Worm (Caenorhabditis elegans) whole organism, midembryonic: Measurements from ENCODE around the gene dyrb-1.

Experiments used
- T22C8.4 ChIP-seq: fragments of 200-800 bp; sonication (Bioruptor generic); IDR thresholded peaks from 2 replicates; pipeline ENCODE4 v1.3.6; 2022; ENCODE audit warnings: missing genetic modification characterization, missing compliant biosample characterization
- cog-1 ChIP-seq: sonication (generic microtip); optimal IDR thresholded peaks from 2 replicates; lab custom pipeline; 2016; ENCODE audit warnings: missing genetic modification characterization, missing compliant biosample characterization
- flt-1 ChIP-seq: fragments of 200-800 bp; sonication (Bioruptor generic); IDR thresholded peaks from 2 replicates; pipeline ENCODE4 v1.3.6; 2022; ENCODE audit warnings: missing genetic modification characterization, missing compliant biosample characterization
- klf-2 ChIP-seq: fragments of 200-800 bp; sonication (Bioruptor generic); conservative IDR thresholded peaks from 2 replicates; pipeline ENCODE4 v1.3.6; 2022; ENCODE audit warnings: missing genetic modification reagents, missing genetic modification characterization, missing compliant biosample characterization
- med-1 ChIP-seq: sonication (generic microtip); optimal IDR thresholded peaks from 2 replicates; lab custom pipeline; 2017; ENCODE audit warnings: missing genetic modification characterization, mild to moderate bottlenecking, missing compliant biosample characterization, antibody characterized with exemption, missing genetic modification reagents; ENCODE audit not compliant: insufficient read depth
- ref-1 ChIP-seq: fragments of 200-800 bp; sonication (Bioruptor generic); conservative IDR thresholded peaks from 2 replicates; pipeline ENCODE4 v1.3.6; 2022; ENCODE audit warnings: missing genetic modification reagents, missing genetic modification characterization, missing compliant biosample characterization
- tab-1 ChIP-seq: fragments of 200-800 bp; sonication (Bioruptor generic); IDR thresholded peaks from 2 replicates; pipeline ENCODE4 v1.3.6; 2022; ENCODE audit warnings: missing genetic modification characterization, missing compliant biosample characterization
- ztf-23 ChIP-seq: fragments of 200-800 bp; sonication (Bioruptor generic); IDR thresholded peaks from 2 replicates; pipeline ENCODE4 v1.3.6; 2022; ENCODE audit warnings: missing genetic modification reagents, missing genetic modification characterization, missing compliant biosample characterization
- ztf-29 ChIP-seq: fragments of 200-800 bp; sonication (Bioruptor generic); IDR thresholded peaks from 2 replicates; pipeline ENCODE4 v1.3.6; 2022; ENCODE audit warnings: missing genetic modification reagents, missing genetic modification characterization, missing compliant biosample characterization

dyrb-1 gene

DNA sequence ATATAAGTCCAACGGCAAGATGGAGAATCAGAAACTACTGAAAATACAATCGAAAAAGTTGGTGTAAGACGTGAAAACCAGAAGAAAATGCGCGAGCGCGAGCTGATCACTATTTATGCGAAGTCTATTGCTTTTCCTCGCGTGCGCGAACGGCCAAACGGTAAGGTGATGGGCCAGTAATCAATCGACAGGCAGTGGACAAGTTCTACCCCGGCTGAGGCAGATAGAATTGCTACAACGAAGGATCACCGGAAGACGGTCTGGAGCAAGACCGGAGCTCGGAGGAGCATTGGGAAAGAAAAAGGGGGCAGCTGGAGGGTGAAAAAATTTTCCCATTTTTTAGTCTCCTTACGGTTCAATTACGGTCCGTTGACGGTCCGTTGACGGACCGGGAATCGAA, 4.3 kb downstream of the dyrb-1 start:
- TF ChIP-seq ztf-23 (GFP tag; lab: Robert Waterston, UW) (peak; percentile 60; the same call in 1 of the 2 replicates), flt-1 (GFP tag; lab: Robert Waterston, UW) (peak; percentile 89), ref-1 (GFP tag; lab: Robert Waterston, UW) (0 out of 2 replicates have a peak, but pooled peaks have one; percentile 28), tab-1 (peak; percentile 83), T22C8.4 (GFP tag; lab: Robert Waterston, UW) (peak; percentile 21; the same call in 1 of the 2 replicates), ztf-29 (0 out of 2 replicates have a peak, but pooled peaks have one; percentile 28), klf-2 (GFP tag; lab: Robert Waterston, UW) (0 out of 2 replicates have a peak, but pooled peaks have one; percentile 14)

- TF ChIP-seq klf-2 (GFP tag; lab: Robert Waterston, UW) (no peak), cog-1 (tag; lab: Kevin White, UChicago) (no peak), flt-1 (GFP tag; lab: Robert Waterston, UW) (no peak), ref-1 (GFP tag; lab: Robert Waterston, UW) (no peak), T22C8.4 (GFP tag; lab: Robert Waterston, UW) (no peak), ztf-23 (GFP tag; lab: Robert Waterston, UW) (no peak), ztf-29 (no peak), med-1 (GFP tag; lab: Kevin White, UChicago) (no peak), tab-1 (no peak)
Observed at ce11 chrII:9100798-9101197, 6.1 kb downstream of the dyrb-1 start, which contains the start of gene T24H10.5. Gene T24H10.5, plus strand, starts transcription at chrII:9101098.

DNA sequence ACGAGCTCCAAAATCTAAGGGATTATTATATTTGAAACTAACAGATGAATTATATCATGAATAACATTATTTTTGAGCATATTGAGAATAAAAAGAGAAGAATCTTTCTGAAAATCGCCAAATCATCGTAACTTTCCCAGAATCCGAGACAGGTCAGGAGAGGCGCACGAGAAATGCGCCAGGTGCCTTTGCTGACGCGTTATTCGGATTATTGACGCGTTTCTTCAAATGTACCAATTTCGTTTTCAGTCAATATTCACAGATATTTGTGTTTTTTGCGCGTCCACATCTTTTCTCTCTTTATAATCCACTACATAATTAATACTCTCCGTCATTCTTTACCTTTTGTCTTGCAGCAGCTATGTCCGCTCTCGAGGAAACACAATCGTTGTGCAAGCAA, 7.9 kb downstream of the dyrb-1 start, which contains the start of gene T24H10.1:
Gene T24H10.1, plus strand, starts transcription at position 355 of the 400 bp plus-strand sequence.
- TF ChIP-seq flt-1 (GFP tag; lab: Robert Waterston, UW) (no peak), ztf-29 (no peak), klf-2 (GFP tag; lab: Robert Waterston, UW) (no peak), med-1 (GFP tag; lab: Kevin White, UChicago) (no peak), T22C8.4 (GFP tag; lab: Robert Waterston, UW) (no peak), cog-1 (tag; lab: Kevin White, UChicago) (no peak), ztf-23 (GFP tag; lab: Robert Waterston, UW) (no peak), tab-1 (no peak), ref-1 (GFP tag; lab: Robert Waterston, UW) (no peak)

ce11 chrII:9098505-9098904, 8.4 kb downstream of the dyrb-1 start, which contains the start of gene clh-5:
Gene clh-5, minus strand, starts transcription at chrII:9098605.
- TF ChIP-seq klf-2 (GFP tag; lab: Robert Waterston, UW) (no peak), ztf-23 (GFP tag; lab: Robert Waterston, UW) (no peak), T22C8.4 (GFP tag; lab: Robert Waterston, UW) (no peak), tab-1 (no peak), cog-1 (tag; lab: Kevin White, UChicago) (no peak), flt-1 (GFP tag; lab: Robert Waterston, UW) (no peak), ref-1 (GFP tag; lab: Robert Waterston, UW) (no peak), ztf-29 (no peak), med-1 (GFP tag; lab: Kevin White, UChicago) (no peak)

DNA sequence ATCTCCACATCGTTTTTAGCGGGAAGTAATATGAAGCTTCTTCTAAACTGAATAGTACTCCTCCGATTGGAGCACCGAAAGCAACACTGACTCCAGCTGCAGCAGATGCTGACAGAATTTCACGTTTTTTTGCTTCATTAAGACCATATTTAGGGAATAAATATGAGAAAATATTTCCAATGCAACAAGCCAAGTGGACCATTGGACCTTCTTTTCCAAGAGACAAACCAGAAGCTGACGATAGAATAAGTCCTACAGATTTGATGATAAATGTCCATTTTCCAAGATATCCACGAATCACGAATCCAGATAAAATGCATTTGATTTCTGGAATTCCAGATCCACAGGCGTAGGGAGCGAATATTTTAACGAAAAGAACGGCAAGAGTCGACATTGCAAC, 9.6 kb downstream of the dyrb-1 start:
- no peak for TF ChIP-seq ztf-29
- TF ChIP-seq klf-2 (GFP tag; lab: Robert Waterston, UW) = no peak
- TF ChIP-seq T22C8.4 (GFP tag; lab: Robert Waterston, UW) = no peak
- no peak for TF ChIP-seq med-1 (GFP tag; lab: Kevin White, UChicago)
- no peak for TF ChIP-seq flt-1 (GFP tag; lab: Robert Waterston, UW)
- TF ChIP-seq ztf-23 (GFP tag; lab: Robert Waterston, UW) = no peak

DNA sequence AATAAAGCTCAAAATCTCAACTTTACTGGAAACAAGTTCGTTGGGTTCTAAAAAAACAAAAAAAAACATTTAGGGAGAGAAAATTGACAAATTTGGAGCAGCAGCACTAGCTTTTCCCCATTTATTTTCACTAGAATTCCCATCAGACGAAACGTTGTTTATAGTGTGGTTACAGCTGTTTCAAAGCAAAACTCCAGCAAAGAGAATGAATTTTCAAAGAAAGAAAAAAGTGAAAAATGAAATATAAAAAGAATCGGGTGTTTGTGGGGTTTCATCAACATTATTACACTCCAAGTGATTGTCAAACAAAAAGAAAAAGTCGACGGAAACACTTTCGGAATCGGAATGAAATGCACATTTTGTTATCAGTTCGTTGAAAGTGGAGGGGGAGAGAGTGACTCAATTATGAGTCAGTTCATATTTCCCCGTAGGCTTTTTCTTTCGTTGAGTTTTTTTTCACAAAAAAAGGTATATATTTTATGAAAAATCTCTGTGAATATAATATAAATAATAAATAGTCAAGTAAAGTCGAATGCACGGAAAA, 12.6 kb downstream of the dyrb-1 start:
- no peak for TF ChIP-seq flt-1 (GFP tag; lab: Robert Waterston, UW)
- no peak for TF ChIP-seq ztf-23 (GFP tag; lab: Robert Waterston, UW)
- TF ChIP-seq med-1 (GFP tag; lab: Kevin White, UChicago) = no peak
- TF ChIP-seq cog-1 (tag; lab: Kevin White, UChicago) = no peak
- TF ChIP-seq tab-1 = no peak
- no peak for TF ChIP-seq klf-2 (GFP tag; lab: Robert Waterston, UW)
- no peak for TF ChIP-seq ztf-29
- no peak for TF ChIP-seq ref-1 (GFP tag; lab: Robert Waterston, UW)

- TF ChIP-seq flt-1 (GFP tag; lab: Robert Waterston, UW) = no peak
- no peak for TF ChIP-seq ztf-29
- no peak for TF ChIP-seq cog-1 (tag; lab: Kevin White, UChicago)
- no peak for TF ChIP-seq klf-2 (GFP tag; lab: Robert Waterston, UW)
- TF ChIP-seq ref-1 (GFP tag; lab: Robert Waterston, UW) = no peak
- no peak for TF ChIP-seq T22C8.4 (GFP tag; lab: Robert Waterston, UW)
- no peak for TF ChIP-seq med-1 (GFP tag; lab: Kevin White, UChicago)
- no peak for TF ChIP-seq tab-1
- TF ChIP-seq ztf-23 (GFP tag; lab: Robert Waterston, UW) = no peak
Observed at ce11 chrII:9093584-9093983, 13.4 kb downstream of the dyrb-1 start, which contains the start of gene C07H4.1. Gene C07H4.1, minus strand, starts transcription at chrII:9093684.

DNA sequence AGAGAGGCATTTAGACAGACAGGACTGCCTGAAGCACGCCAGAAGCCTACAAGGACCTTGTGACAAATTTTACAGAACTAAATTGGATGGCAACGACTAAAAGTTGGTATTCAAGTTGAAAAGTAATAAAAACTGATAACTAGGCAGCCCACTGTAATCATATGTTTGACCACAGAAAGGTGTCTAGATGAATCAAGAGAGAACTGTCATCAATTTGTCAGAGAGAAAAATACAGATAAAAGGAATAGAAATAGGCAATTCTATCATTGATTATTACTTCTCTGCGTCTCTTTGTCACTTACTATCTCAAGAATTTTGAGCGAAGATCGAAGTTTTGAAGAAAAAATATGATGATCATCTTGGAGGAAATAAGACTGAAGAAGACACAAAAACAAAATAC, 14.0 kb downstream of the dyrb-1 start:
- TF ChIP-seq med-1 (GFP tag; lab: Kevin White, UChicago) (no peak), cog-1 (tag; lab: Kevin White, UChicago) (no peak), klf-2 (GFP tag; lab: Robert Waterston, UW) (no peak), ztf-29 (no peak), flt-1 (GFP tag; lab: Robert Waterston, UW) (no peak), ztf-23 (GFP tag; lab: Robert Waterston, UW) (no peak), T22C8.4 (GFP tag; lab: Robert Waterston, UW) (no peak), tab-1 (no peak), ref-1 (GFP tag; lab: Robert Waterston, UW) (no peak)

DNA sequence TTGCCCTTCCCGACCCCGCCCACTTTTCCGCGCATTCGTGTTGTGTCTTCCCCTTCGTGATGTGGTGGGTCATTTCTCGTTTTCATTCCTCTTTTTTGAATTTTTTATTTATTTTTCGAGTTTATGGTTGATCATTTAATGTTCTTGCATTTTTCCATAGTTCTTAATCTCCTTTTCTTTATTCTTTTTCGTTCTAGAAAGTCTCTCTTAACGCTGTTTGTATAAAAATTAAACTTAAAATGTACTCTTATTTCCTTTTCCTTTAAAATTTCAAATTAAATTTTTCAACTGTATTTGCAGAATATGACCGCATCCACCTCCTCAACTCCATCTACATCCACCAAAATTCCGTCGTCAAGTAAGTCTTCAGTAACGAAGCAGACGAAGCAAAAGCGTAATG, 20.6 kb downstream of the dyrb-1 start, which contains the start of gene hlh-3:
Gene hlh-3, plus strand, starts transcription at position 301 of the 400 bp plus-strand sequence.
- TF ChIP-seq ztf-23 (GFP tag; lab: Robert Waterston, UW) (no peak), cog-1 (tag; lab: Kevin White, UChicago) (no peak), flt-1 (GFP tag; lab: Robert Waterston, UW) (no peak), med-1 (GFP tag; lab: Kevin White, UChicago) (no peak), ztf-29 (no peak), tab-1 (no peak), ref-1 (GFP tag; lab: Robert Waterston, UW) (no peak), klf-2 (GFP tag; lab: Robert Waterston, UW) (no peak), T22C8.4 (GFP tag; lab: Robert Waterston, UW) (no peak)
